Worm (Caenorhabditis elegans) whole organism, late embryonic: ENCODE results near the gene C08B6.14.

Experiments used
- C38D4.7 ChIP-seq: fragments of 200-800 bp; sonication (Bioruptor generic); optimal IDR thresholded peaks from 2 replicates; lab custom pipeline; 2018; ENCODE audit warnings: mild to moderate bottlenecking, missing genetic modification characterization, moderate library complexity, missing compliant biosample characterization
- T23F11.4 ChIP-seq: fragments of 200-800 bp; sonication (Bioruptor generic); optimal IDR thresholded peaks from 2 replicates; lab custom pipeline; 2018; ENCODE audit warnings: mild to moderate bottlenecking, missing genetic modification characterization, missing compliant biosample characterization
- ahr-1 ChIP-seq: sonication (generic microtip); optimal IDR thresholded peaks from 2 replicates; lab custom pipeline; 2016; ENCODE audit warnings: missing genetic modification characterization, missing compliant biosample characterization
- ama-1 ChIP-seq: fragments of 150-350 bp; optimal IDR thresholded peaks from 2 replicates; lab custom pipeline; 2014
- ceh-14 ChIP-seq: sonication (generic microtip); optimal IDR thresholded peaks from 2 replicates; lab custom pipeline; 2016; ENCODE audit warnings: missing genotype, missing genetic modification characterization, missing compliant biosample characterization
- ceh-18 ChIP-seq: sonication (generic microtip); optimal IDR thresholded peaks from 2 replicates; lab custom pipeline; 2016; ENCODE audit warnings: missing genetic modification characterization, missing compliant biosample characterization
- ceh-2 ChIP-seq: sonication (generic microtip); optimal IDR thresholded peaks from 2 replicates; lab custom pipeline; 2016; ENCODE audit warnings: missing genotype, missing genetic modification characterization, missing compliant biosample characterization
- ceh-22 ChIP-seq: sonication (generic microtip); optimal IDR thresholded peaks from 2 replicates; lab custom pipeline; 2017; ENCODE audit warnings: missing biosample characterization, missing genetic modification characterization
- ceh-24 ChIP-seq: sonication (generic microtip); optimal IDR thresholded peaks from 2 replicates; lab custom pipeline; 2016; ENCODE audit warnings: mild to moderate bottlenecking, missing genetic modification characterization, missing compliant biosample characterization
- ceh-31 ChIP-seq: sonication (generic microtip); optimal IDR thresholded peaks from 2 replicates; lab custom pipeline; 2016; ENCODE audit warnings: missing genetic modification characterization, missing compliant biosample characterization
- ceh-6 ChIP-seq: fragments of 200-800 bp; sonication (Bioruptor generic); optimal IDR thresholded peaks from 2 replicates; lab custom pipeline; 2018; ENCODE audit warnings: mild to moderate bottlenecking, missing genetic modification characterization, missing compliant biosample characterization
- ceh-9 ChIP-seq: sonication (generic microtip); optimal IDR thresholded peaks from 2 replicates; lab custom pipeline; 2016; ENCODE audit warnings: mild to moderate bottlenecking, missing genetic modification characterization, inconsistent platforms, missing compliant biosample characterization
- dmd-4 ChIP-seq: sonication (generic microtip); optimal IDR thresholded peaks from 2 replicates; lab custom pipeline; 2016; ENCODE audit warnings: borderline replicate concordance, missing genetic modification characterization, missing compliant biosample characterization
- elt-4 ChIP-seq: sonication (generic microtip); optimal IDR thresholded peaks from 2 replicates; lab custom pipeline; 2016; ENCODE audit warnings: missing genetic modification characterization, missing compliant biosample characterization
- eyg-1 ChIP-seq: sonication (generic microtip); optimal IDR thresholded peaks from 2 replicates; lab custom pipeline; 2016; ENCODE audit warnings: missing genotype, missing genetic modification characterization, missing compliant biosample characterization
- fax-1 ChIP-seq: sonication (generic microtip); optimal IDR thresholded peaks from 2 replicates; lab custom pipeline; 2016; ENCODE audit warnings: missing genotype, missing genetic modification characterization, missing compliant biosample characterization
- fkh-6 ChIP-seq: sonication (generic microtip); optimal IDR thresholded peaks from 2 replicates; lab custom pipeline; 2016; ENCODE audit warnings: missing genetic modification characterization, missing compliant biosample characterization
- hlh-13 ChIP-seq: fragments of 200-800 bp; sonication (Bioruptor generic); optimal IDR thresholded peaks from 2 replicates; lab custom pipeline; 2018; ENCODE audit warnings: mild to moderate bottlenecking, missing genetic modification characterization, missing compliant biosample characterization
- hlh-15 ChIP-seq: sonication (generic microtip); optimal IDR thresholded peaks from 2 replicates; lab custom pipeline; 2016; ENCODE audit warnings: missing genetic modification characterization, missing compliant biosample characterization
- hlh-8 ChIP-seq: sonication (generic microtip); optimal IDR thresholded peaks from 2 replicates; lab custom pipeline; 2016; ENCODE audit warnings: missing genotype, missing genetic modification characterization, missing compliant biosample characterization
- lin-11 ChIP-seq: fragments of 200-800 bp; sonication (Bioruptor generic); optimal IDR thresholded peaks from 2 replicates; lab custom pipeline; 2018; ENCODE audit warnings: mild to moderate bottlenecking, missing genetic modification characterization, missing compliant biosample characterization
- madf-2 ChIP-seq: sonication (generic microtip); optimal IDR thresholded peaks from 2 replicates; lab custom pipeline; 2017; ENCODE audit warnings: missing genetic modification characterization, missing compliant biosample characterization
- nhr-11 ChIP-seq: fragments of 150-350 bp; optimal IDR thresholded peaks from 2 replicates; lab custom pipeline; 2014; ENCODE audit warnings: missing biosample characterization, missing genetic modification characterization
- nhr-232 ChIP-seq: sonication (generic microtip); optimal IDR thresholded peaks from 2 replicates; lab custom pipeline; 2016; ENCODE audit warnings: missing genetic modification characterization, missing compliant biosample characterization
- odd-2 ChIP-seq: sonication (generic microtip); optimal IDR thresholded peaks from 2 replicates; lab custom pipeline; 2017; ENCODE audit warnings: antibody characterized with exemption, mild to moderate bottlenecking, missing genetic modification characterization, missing compliant biosample characterization
- pag-3 ChIP-seq: sonication (generic microtip); optimal IDR thresholded peaks from 2 replicates; lab custom pipeline; 2016; ENCODE audit warnings: missing compliant biosample characterization, missing genetic modification characterization, borderline replicate concordance
- pax-1 ChIP-seq: fragments of 150-350 bp; optimal IDR thresholded peaks from 2 replicates; lab custom pipeline; 2014; ENCODE audit warnings: missing biosample characterization, missing genetic modification characterization
- pha-2 ChIP-seq: sonication (generic microtip); optimal IDR thresholded peaks from 2 replicates; lab custom pipeline; 2017; ENCODE audit warnings: mild to moderate bottlenecking, missing genetic modification characterization, missing compliant biosample characterization
- pqm-1 ChIP-seq: sonication (generic microtip); optimal IDR thresholded peaks from 2 replicates; lab custom pipeline; 2016; ENCODE audit warnings: missing genetic modification characterization, missing compliant biosample characterization
- sdc-2 ChIP-seq: sonication (generic microtip); optimal IDR thresholded peaks from 2 replicates; lab custom pipeline; 2016; ENCODE audit warnings: missing genotype, missing genetic modification characterization, missing compliant biosample characterization
- sox-2 ChIP-seq: fragments of 200-800 bp; sonication (Bioruptor generic); IDR thresholded peaks from 2 replicates; pipeline ENCODE4 v1.3.6; 2022; ENCODE audit warnings: missing genetic modification reagents, missing genetic modification characterization, missing compliant biosample characterization
- sox-4 ChIP-seq: sonication (generic microtip); optimal IDR thresholded peaks from 2 replicates; lab custom pipeline; 2017; ENCODE audit warnings: mild to moderate bottlenecking, missing genetic modification characterization, inconsistent platforms, missing compliant biosample characterization
- unc-55 ChIP-seq: sonication (generic microtip); optimal IDR thresholded peaks from 2 replicates; lab custom pipeline; 2017; ENCODE audit warnings: missing biosample characterization, missing genetic modification reagents, missing genetic modification characterization
- ztf-16 ChIP-seq: sonication (generic microtip); optimal IDR thresholded peaks from 2 replicates; lab custom pipeline; 2017; ENCODE audit warnings: missing genetic modification characterization, missing compliant biosample characterization

The C08B6.14 gene

ce11 chrV:10072721-10073120 lies 29.1 kb downstream of the C08B6.14 start:
- TF ChIP-seq ceh-6 (GFP tag; lab: Kevin White, UChicago) = no peak
- TF ChIP-seq madf-2 = no peak

- TF ChIP-seq dmd-4 (no peak), elt-4 (tag; lab: Kevin White, UChicago) (no peak), ceh-24 (tag; lab: Kevin White, UChicago) (no peak), nhr-232 (tag; lab: Kevin White, UChicago) (no peak), ceh-9 (tag; lab: Kevin White, UChicago) (no peak), ztf-16 (tag; lab: Kevin White, UChicago) (no peak), unc-55 (GFP tag; lab: Kevin White, UChicago) (no peak), fax-1 (tag; lab: Kevin White, UChicago) (no peak), ama-1 (lab: Kevin White, UChicago) (no peak), pqm-1 (no peak), sdc-2 (tag; lab: Kevin White, UChicago) (no peak), ahr-1 (tag; lab: Kevin White, UChicago) (no peak)
Observed at ce11 chrV:10070541-10070940, 31.3 kb downstream of the C08B6.14 start, which contains the start of gene nhr-192. nhr-192 (minus strand) TSS chrV:10070641.

- TF ChIP-seq lin-11 (tag; lab: Kevin White, UChicago) = no peak
- TF ChIP-seq hlh-13 (GFP tag; lab: Kevin White, UChicago) = no peak
- TF ChIP-seq hlh-8 (tag; lab: Kevin White, UChicago) = no peak
- TF ChIP-seq fkh-6 = no peak
- no peak for TF ChIP-seq ceh-6 (GFP tag; lab: Kevin White, UChicago)
- TF ChIP-seq ceh-24 (tag; lab: Kevin White, UChicago) = no peak
- TF ChIP-seq ceh-18 (tag; lab: Kevin White, UChicago) = no peak
Observed at ce11 chrV:10066769-10067168, 35.0 kb downstream of the C08B6.14 start, which contains the start of gene npr-39. npr-39 (plus strand) TSS chrV:10067069.

ce11 chrV:10065679-10066078 lies 36.1 kb downstream of the C08B6.14 start:
- TF ChIP-seq ceh-9 (tag; lab: Kevin White, UChicago) = no peak
- no peak for TF ChIP-seq madf-2
- no peak for TF ChIP-seq hlh-15
- no peak for TF ChIP-seq ahr-1 (tag; lab: Kevin White, UChicago)
- TF ChIP-seq ceh-22 (tag; lab: Kevin White, UChicago) = no peak
- no peak for TF ChIP-seq ceh-2 (tag; lab: Kevin White, UChicago)
- no peak for TF ChIP-seq pax-1 (tag; lab: Kevin White, UChicago)
- no peak for TF ChIP-seq ceh-24 (tag; lab: Kevin White, UChicago)
- TF ChIP-seq nhr-232 (tag; lab: Kevin White, UChicago) = no peak
- TF ChIP-seq sox-4 (tag; lab: Kevin White, UChicago) = no peak
- no peak for TF ChIP-seq eyg-1
- TF ChIP-seq T23F11.4 (GFP tag; lab: Kevin White, UChicago) = no peak
- TF ChIP-seq sox-2 = no peak
- TF ChIP-seq ceh-31 = no peak
- TF ChIP-seq hlh-13 (GFP tag; lab: Kevin White, UChicago) = no peak
- TF ChIP-seq C38D4.7 (GFP tag; lab: Kevin White, UChicago) = no peak
- TF ChIP-seq nhr-11 (tag; lab: Kevin White, UChicago) = no peak
- no peak for TF ChIP-seq pag-3 (tag; lab: Kevin White, UChicago)
- no peak for TF ChIP-seq ceh-14
- TF ChIP-seq, all 69 proteins: peak for 0

ce11 chrV:10064221-10064620 lies 37.6 kb downstream of the C08B6.14 start, which contains the start of gene fipr-13:
fipr-13 (plus strand) TSS chrV:10064521.
- TF ChIP-seq unc-55 (GFP tag; lab: Kevin White, UChicago) (no peak), madf-2 (no peak), odd-2 (tag; lab: Kevin White, UChicago) (no peak), elt-4 (tag; lab: Kevin White, UChicago) (no peak), pha-2 (no peak), C38D4.7 (GFP tag; lab: Kevin White, UChicago) (no peak), hlh-13 (GFP tag; lab: Kevin White, UChicago) (no peak)
